Fruit fly (Drosophila melanogaster): ENCODE data around the gene Srp68.

Gene Srp68

DNA sequence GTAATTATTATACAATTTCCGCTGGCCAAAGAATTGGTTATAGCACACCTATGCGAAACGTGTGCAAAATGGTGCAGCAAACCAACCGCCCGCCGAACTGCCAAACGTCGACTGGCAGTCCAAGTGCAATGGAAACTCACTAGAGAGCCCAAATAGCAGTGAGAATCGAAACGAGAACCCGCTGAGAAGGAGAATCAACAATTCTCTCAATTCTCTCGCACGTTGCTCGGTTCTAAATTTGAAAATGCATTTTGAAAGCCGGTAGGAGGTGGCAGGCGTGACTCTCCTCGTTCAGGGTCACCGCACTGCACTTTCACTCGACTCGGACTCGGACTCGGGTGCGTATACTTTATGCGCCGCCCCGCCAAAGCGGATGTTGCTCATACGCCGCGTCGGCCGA, 4.9 kb downstream of the Srp68 start, which contains the start of gene CG5644:
CG5644 (minus strand) TSS at position 101 of the 400 bp plus-strand sequence.
- TF ChIP-seq CG7372 (GFP tag; IDR thresholded peaks at IDR 0.05) (peak; percentile 64), sens-2 (GFP tag; IDR thresholded peaks at IDR 0.05) (no peak)

- TF ChIP-seq toy (GFP tag; IDR thresholded peaks at IDR 0.05) (no peak), chinmo (GFP tag; IDR thresholded peaks at IDR 0.05; ENCODE audit: partially characterized antibody) (0 out of 4 replicates have a peak, but pooled peaks have one; percentile 47), pb (GFP tag; optimal IDR thresholded peaks at IDR 0.05) (no peak), CG11696 (GFP tag; IDR thresholded peaks at IDR 0.05) (no peak), z (GFP tag; IDR thresholded peaks at IDR 0.05) (peak; percentile 88), CG31224 (GFP tag; IDR thresholded peaks at IDR 0.05) (0 out of 2 replicates have a peak, but pooled peaks have one; percentile 12)
These were observed 6.6 kb downstream of the Srp68 start, which contains the start of gene CG13314 for dm6 chr3L:8981495-8981894. TSS of gene CG13314 (plus strand) at chr3L:8981795.

DNA sequence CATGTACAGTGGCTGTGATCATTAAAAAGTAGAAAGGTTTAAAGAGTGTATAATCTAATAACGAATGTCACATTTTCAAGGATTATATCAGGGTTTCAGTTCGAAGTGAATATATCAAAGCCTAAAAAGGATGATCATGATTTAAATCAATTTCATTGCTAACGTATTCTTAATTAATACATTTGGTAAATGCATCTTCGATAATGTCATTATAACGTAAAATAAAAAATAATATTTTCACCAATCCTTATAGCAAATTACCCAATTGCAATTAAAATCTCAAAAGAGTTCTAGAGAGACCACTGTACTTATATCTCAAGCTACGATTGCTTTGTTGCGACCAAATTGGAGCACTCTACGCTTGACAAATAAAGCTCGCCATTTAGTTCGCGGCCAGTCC, 7.2 kb downstream of the Srp68 start:
- TF ChIP-seq usp (GFP tag; optimal IDR thresholded peaks at IDR 0.05) = no peak
- TF ChIP-seq fru (optimal IDR thresholded peaks at IDR 0.05) = no peak
- TF ChIP-seq CG10321 (GFP tag; IDR thresholded peaks at IDR 0.05) = no peak
- TF ChIP-seq ftz-f1 (GFP tag; optimal IDR thresholded peaks at IDR 0.05) = no peak
- no peak for TF ChIP-seq trem (tag; optimal IDR thresholded peaks at IDR 0.05)
- no peak for TF ChIP-seq CG7372 (GFP tag; IDR thresholded peaks at IDR 0.05)
- no peak for TF ChIP-seq Mes4 (GFP tag; optimal IDR thresholded peaks at IDR 0.05)
- TF ChIP-seq CG18599 (GFP tag; optimal IDR thresholded peaks at IDR 0.05) = no peak
- no peak for TF ChIP-seq Dp (GFP tag; optimal IDR thresholded peaks at IDR 0.05)
- no peak for TF ChIP-seq insv (GFP tag; optimal IDR thresholded peaks at IDR 0.05)

DNA sequence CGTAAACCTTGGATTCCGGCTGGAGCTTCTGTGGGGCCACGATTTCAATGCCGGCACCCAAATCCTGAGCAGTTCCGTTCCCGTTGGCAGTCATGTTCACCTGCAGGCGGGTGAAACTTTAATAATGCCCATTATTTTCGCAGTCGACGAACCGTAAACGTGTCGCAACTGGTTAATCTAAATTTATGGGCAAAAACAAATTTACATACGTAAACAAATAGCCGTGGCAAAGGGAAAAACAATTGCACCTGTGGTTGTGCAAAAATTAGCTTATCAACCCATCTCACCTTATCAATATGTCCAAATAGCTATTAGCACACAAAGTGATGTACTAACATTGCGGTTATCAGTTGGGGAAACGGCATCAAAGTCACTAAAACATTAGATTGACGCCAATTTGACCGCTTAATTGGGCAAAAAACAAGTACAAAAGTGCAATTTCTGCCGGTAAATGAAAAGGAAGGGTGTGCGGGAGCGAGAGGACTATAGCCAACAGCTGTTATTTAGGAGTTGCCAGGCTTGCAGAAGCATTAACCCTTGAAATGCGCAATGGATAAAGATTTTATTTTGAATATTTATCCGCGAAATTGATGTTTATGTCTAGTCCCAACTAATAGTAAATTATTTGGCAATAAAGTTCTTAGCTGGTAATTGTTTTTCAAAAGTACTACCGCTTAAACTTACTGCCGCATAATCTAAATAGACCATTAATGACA, 10.4 kb downstream of the Srp68 start:
- TF ChIP-seq z (GFP tag; IDR thresholded peaks at IDR 0.05) = no peak
- TF ChIP-seq pzg (GFP tag; optimal IDR thresholded peaks at IDR 0.05) = peak; percentile 6
- no peak for TF ChIP-seq repo (GFP tag; optimal IDR thresholded peaks at IDR 0.05)
- TF ChIP-seq CG8359 (GFP tag; optimal IDR thresholded peaks at IDR 0.05; ENCODE audit: borderline replicate concordance) = no peak
- no peak for TF ChIP-seq CG11456 (GFP tag; IDR thresholded peaks at IDR 0.05)
- TF ChIP-seq crp (GFP tag; optimal IDR thresholded peaks at IDR 0.05) = peak; percentile 26 to 82
- no peak for TF ChIP-seq Ravus (GFP tag; IDR thresholded peaks at IDR 0.05)
- no peak for TF ChIP-seq cwo (GFP tag; optimal IDR thresholded peaks at IDR 0.05)
- no peak for TF ChIP-seq CG12769 (tag; optimal IDR thresholded peaks at IDR 0.05)
- TF ChIP-seq Dip3 (GFP tag; optimal IDR thresholded peaks at IDR 0.05) = no peak
- TF ChIP-seq wor (GFP tag; IDR thresholded peaks at IDR 0.05) = no peak
- TF ChIP-seq CG18011 (GFP tag; optimal IDR thresholded peaks at IDR 0.05) = no peak
- no peak for TF ChIP-seq Nf-YA (GFP tag; IDR thresholded peaks at IDR 0.05)
- TF ChIP-seq Abd-B (GFP tag; optimal IDR thresholded peaks at IDR 0.05) = no peak
- no peak for TF ChIP-seq ssp (GFP tag; IDR thresholded peaks at IDR 0.05)
- peak; percentile 48 for TF ChIP-seq E2f2 (GFP tag; IDR thresholded peaks at IDR 0.05)
- no peak for TF ChIP-seq CG12391 (tag; optimal IDR thresholded peaks at IDR 0.05)
- peak; percentile 84 for TF ChIP-seq CG10959 (GFP tag; IDR thresholded peaks at IDR 0.05)
- TF ChIP-seq CG1603 (tag; optimal IDR thresholded peaks at IDR 0.05) = no peak
- TF ChIP-seq zen (tag; optimal IDR thresholded peaks at IDR 0.05) = no peak
- no peak for TF ChIP-seq tll (GFP tag; optimal IDR thresholded peaks at IDR 0.05)
- no peak for TF ChIP-seq salm (tag; optimal IDR thresholded peaks at IDR 0.05)
- TF ChIP-seq Dbx (GFP tag; IDR thresholded peaks at IDR 0.05) = no peak
- TF ChIP-seq dan (GFP tag; IDR thresholded peaks at IDR 0.05) = no peak
- peak; percentile 4 for TF ChIP-seq CG1832 (GFP tag; optimal IDR thresholded peaks at IDR 0.05)
- TF ChIP-seq CG3995 (GFP tag; optimal IDR thresholded peaks at IDR 0.05) = no peak
- peak; percentile 37; the same call in 1 of the 2 replicates for TF ChIP-seq MBD-R2 (GFP tag; IDR thresholded peaks at IDR 0.05)
- TF ChIP-seq sr (GFP tag; IDR thresholded peaks at IDR 0.05) = no peak
- no peak for TF ChIP-seq bcd (GFP tag; optimal IDR thresholded peaks at IDR 0.05)
- TF ChIP-seq Adf1 (GFP tag; IDR thresholded peaks at IDR 0.05) = no peak
